Fruit fly (Drosophila melanogaster): ENCODE results near the gene CG33271.

Gene CG33271

dm6 chr3L:11554796-11555195, 22.5 kb downstream of the CG33271 start:
- no peak for TF ChIP-seq usp (GFP tag; optimal IDR thresholded peaks at IDR 0.05)
- no peak for TF ChIP-seq ara (GFP tag; IDR thresholded peaks at IDR 0.05)
- TF ChIP-seq Doc3 (GFP tag; IDR thresholded peaks at IDR 0.05; ENCODE audit: partially characterized antibody) = no peak
- TF ChIP-seq lmd (GFP tag; IDR thresholded peaks at IDR 0.05) = no peak
- TF ChIP-seq Optix (GFP tag; IDR thresholded peaks at IDR 0.05) = no peak
- no peak for TF ChIP-seq klu (GFP tag; IDR thresholded peaks at IDR 0.05)
- no peak for TF ChIP-seq grau (tag; optimal IDR thresholded peaks at IDR 0.05)
- TF ChIP-seq CG8388 (GFP tag; optimal IDR thresholded peaks at IDR 0.05) = peak; percentile 76
- TF ChIP-seq CG12659 (GFP tag; optimal IDR thresholded peaks at IDR 0.05) = no peak
- no peak for TF ChIP-seq CG32767 (GFP tag; IDR thresholded peaks at IDR 0.05)
- no peak for TF ChIP-seq CG9215 (GFP tag; IDR thresholded peaks at IDR 0.05)
- no peak for TF ChIP-seq bcd (GFP tag; optimal IDR thresholded peaks at IDR 0.05)
- TF ChIP-seq Rx (GFP tag; IDR thresholded peaks at IDR 0.05) = no peak
- no peak for TF ChIP-seq E2f1 (GFP tag; IDR thresholded peaks at IDR 0.05)
- no peak for TF ChIP-seq slbo (GFP tag; IDR thresholded peaks at IDR 0.05)
- no peak for TF ChIP-seq scrt (GFP tag; optimal IDR thresholded peaks at IDR 0.05)
- no peak for TF ChIP-seq ro (GFP tag; IDR thresholded peaks at IDR 0.05)
- TF ChIP-seq CG18011 (GFP tag; optimal IDR thresholded peaks at IDR 0.05) = no peak
- no peak for TF ChIP-seq CG31365 (tag; optimal IDR thresholded peaks at IDR 0.05)
- TF ChIP-seq wdn (GFP tag; IDR thresholded peaks at IDR 0.05) = no peak
- no peak for TF ChIP-seq CG12299 (tag; optimal IDR thresholded peaks at IDR 0.05)
- 0 out of 4 replicates have a peak, but pooled peaks have one; percentile 35 for TF ChIP-seq Dll (GFP tag; IDR thresholded peaks at IDR 0.05; ENCODE audit: partially characterized antibody)
- no peak for TF ChIP-seq CG8290 (GFP tag; optimal IDR thresholded peaks at IDR 0.05)
- TF ChIP-seq CG8290 (tag; optimal IDR thresholded peaks at IDR 0.05) = peak in 1 of 2 experiments; percentile 15
- no peak for TF ChIP-seq kay (GFP tag; optimal IDR thresholded peaks at IDR 0.05)
- TF ChIP-seq Ets97D (GFP tag; optimal IDR thresholded peaks at IDR 0.05) = no peak
- TF ChIP-seq CG18619 (GFP tag; optimal IDR thresholded peaks at IDR 0.05) = no peak
- no peak for TF ChIP-seq Sox100B (GFP tag; optimal IDR thresholded peaks at IDR 0.05)
- TF ChIP-seq hth (optimal IDR thresholded peaks at IDR 0.05) = no peak
- no peak for TF ChIP-seq Mes4 (GFP tag; optimal IDR thresholded peaks at IDR 0.05)
- no peak for TF ChIP-seq CG2116 (GFP tag; optimal IDR thresholded peaks at IDR 0.05)
- no peak for TF ChIP-seq repo (GFP tag; optimal IDR thresholded peaks at IDR 0.05)
- no peak for TF ChIP-seq CG32532 (GFP tag; IDR thresholded peaks at IDR 0.05)
- no peak for TF ChIP-seq Bdp1 (GFP tag; optimal IDR thresholded peaks at IDR 0.05)
- no peak for TF ChIP-seq CG17328 (GFP tag; IDR thresholded peaks at IDR 0.05)
- TF ChIP-seq pros (GFP tag; optimal IDR thresholded peaks at IDR 0.05) = peak; percentile 20
- no peak for TF ChIP-seq row (GFP tag; IDR thresholded peaks at IDR 0.05)
- no peak; the same call in 1 of the 2 replicates for TF ChIP-seq H2.0 (GFP tag; IDR thresholded peaks at IDR 0.05)
- no peak for TF ChIP-seq btn (GFP tag; optimal IDR thresholded peaks at IDR 0.05)
- TF ChIP-seq chif (GFP tag; optimal IDR thresholded peaks at IDR 0.05) = no peak
- no peak for TF ChIP-seq ac (GFP tag; optimal IDR thresholded peaks at IDR 0.05)
- no peak for TF ChIP-seq fd3F (GFP tag; optimal IDR thresholded peaks at IDR 0.05)
- TF ChIP-seq CG16779 (GFP tag; IDR thresholded peaks at IDR 0.05) = no peak
- no peak for TF ChIP-seq Drgx (GFP tag; IDR thresholded peaks at IDR 0.05)
- TF ChIP-seq abd-A (tag; optimal IDR thresholded peaks at IDR 0.05) = no peak
- TF ChIP-seq slou (GFP tag; optimal IDR thresholded peaks at IDR 0.05) = no peak
- no peak for TF ChIP-seq CG3065 (GFP tag; optimal IDR thresholded peaks at IDR 0.05)
- TF ChIP-seq CG15269 (tag; optimal IDR thresholded peaks at IDR 0.05) = no peak
- no peak for TF ChIP-seq Oli (tag; optimal IDR thresholded peaks at IDR 0.05)
- TF ChIP-seq Poxn (GFP tag; IDR thresholded peaks at IDR 0.05) = no peak
- peak; percentile 66 for TF ChIP-seq cg (GFP tag; optimal IDR thresholded peaks at IDR 0.05)
- TF ChIP-seq eyg (GFP tag; optimal IDR thresholded peaks at IDR 0.05) = no peak
- peak; percentile 75 for TF ChIP-seq Neu2 (GFP tag; optimal IDR thresholded peaks at IDR 0.05; ENCODE audit: borderline replicate concordance)
- TF ChIP-seq gsb (GFP tag; IDR thresholded peaks at IDR 0.05) = no peak

Measured in whole organism, embryonic.